Worm (Caenorhabditis elegans) whole organism, late embryonic: Measurements from ENCODE around the gene Y62E10A.24.

Source experiments
- T23F11.4 ChIP-seq: fragments of 200-800 bp; sonication (Bioruptor generic); optimal IDR thresholded peaks from 2 replicates; lab custom pipeline; 2018; ENCODE audit warnings: mild to moderate bottlenecking, missing genetic modification characterization, missing compliant biosample characterization
- ama-1 ChIP-seq: fragments of 150-350 bp; optimal IDR thresholded peaks from 2 replicates; lab custom pipeline; 2014
- elt-2 ChIP-seq: sonication (generic microtip); optimal IDR thresholded peaks from 2 replicates; lab custom pipeline; 2016; ENCODE audit warnings: missing genetic modification reagents, missing genetic modification characterization, missing compliant biosample characterization
- elt-4 ChIP-seq: sonication (generic microtip); optimal IDR thresholded peaks from 2 replicates; lab custom pipeline; 2016; ENCODE audit warnings: missing genetic modification characterization, missing compliant biosample characterization
- fkh-10 ChIP-seq: fragments of 150-350 bp; optimal IDR thresholded peaks from 2 replicates; lab custom pipeline; 2014; ENCODE audit warnings: missing biosample characterization, missing genetic modification reagents, missing genetic modification characterization
- nfya-1 ChIP-seq: sonication (generic microtip); optimal IDR thresholded peaks from 2 replicates; lab custom pipeline; 2017; ENCODE audit warnings: missing genetic modification characterization, mild to moderate bottlenecking, missing compliant biosample characterization, antibody characterized with exemption, moderate library complexity
- odd-2 ChIP-seq: sonication (generic microtip); optimal IDR thresholded peaks from 2 replicates; lab custom pipeline; 2017; ENCODE audit warnings: antibody characterized with exemption, mild to moderate bottlenecking, missing genetic modification characterization, missing compliant biosample characterization
- pha-4 ChIP-seq: fragments of 150-350 bp; optimal IDR thresholded peaks from 2 replicates; lab custom pipeline; 2018; ENCODE audit warnings: missing biosample characterization, missing genetic modification reagents, missing genetic modification characterization

DNA sequence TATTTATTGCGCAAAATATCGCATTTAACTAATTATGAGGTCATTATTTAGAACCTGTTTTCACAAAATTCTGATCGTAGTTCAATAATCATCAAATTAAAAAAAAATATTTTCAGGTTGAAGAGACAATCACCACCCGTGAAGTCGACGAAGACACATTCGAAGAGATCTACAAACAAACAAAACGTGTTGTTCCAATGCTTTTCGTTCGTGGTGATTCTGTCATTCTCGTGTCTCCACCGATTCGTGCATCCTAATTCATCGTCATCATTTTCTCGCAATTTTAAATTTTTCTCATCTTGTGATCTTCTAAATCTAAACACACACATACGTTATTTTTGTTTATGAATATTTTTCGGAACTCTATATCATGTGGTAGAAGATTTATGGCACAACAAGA, 18.3 kb downstream of the Y62E10A.24 start:
- no peak for TF ChIP-seq fkh-10 (GFP tag; lab: Kevin White, UChicago)
- no peak for TF ChIP-seq pha-4
- TF ChIP-seq nfya-1 (tag; lab: Kevin White, UChicago) = no peak
- no peak for TF ChIP-seq elt-4
- TF ChIP-seq T23F11.4 (GFP tag; lab: Kevin White, UChicago) = no peak
- TF ChIP-seq elt-2 = no peak
- TF ChIP-seq ama-1 (lab: Kevin White, UChicago) = no peak
- TF ChIP-seq odd-2 = no peak
